Fruit fly (Drosophila melanogaster) whole organism, adult: ENCODE measurements around the gene SsRbeta.

ENCODE experiments used
- CG11617 ChIP-seq: fragments of 200-800 bp; sonication (Bioruptor generic); optimal IDR thresholded peaks from 2 replicates; lab custom pipeline; 2017; ENCODE audit warnings: mild to moderate bottlenecking, missing biosample characterization, missing genetic modification reagents, missing genetic modification characterization
- CG33017 ChIP-seq: fragments of 200-800 bp; sonication (Bioruptor generic); optimal IDR thresholded peaks from 2 replicates; lab custom pipeline; 2018; ENCODE audit warnings: missing biosample characterization, mild to moderate bottlenecking, missing genetic modification characterization, moderate library complexity
- CG7045 ChIP-seq: fragments of 200-800 bp; sonication (Bioruptor generic); optimal IDR thresholded peaks from 2 replicates; lab custom pipeline; 2017; ENCODE audit warnings: missing biosample characterization, mild to moderate bottlenecking, missing genetic modification characterization
- bab1 ChIP-seq: fragments of 200-800 bp; sonication (Bioruptor generic); optimal IDR thresholded peaks from 3 replicates; lab custom pipeline; 2019; ENCODE audit warnings: missing biosample characterization, mild to moderate bottlenecking, missing genetic modification characterization, moderate library complexity
- tj ChIP-seq: fragments of 200-800 bp; sonication (Bioruptor generic); optimal IDR thresholded peaks from 3 replicates; lab custom pipeline; 2017; ENCODE audit warnings: missing biosample characterization, mild to moderate bottlenecking, missing genetic modification characterization, moderate library complexity

- TF ChIP-seq CG33017 (tag; lab: Kevin White, UChicago) (no peak), CG11617 (no peak), tj (no peak), bab1 (GFP tag; lab: Kevin White, UChicago) (no peak), CG7045 (no peak)
These were observed 45.7 kb upstream of the SsRbeta start, which contains the start of gene CG13075 for dm6 chr3L:16083693-16084092.
